Fruit fly (Drosophila melanogaster): Measurements from ENCODE around the gene grass.

dm6 chr3R:27178546-27179375, 21.0 kb downstream of the grass start:
- TF ChIP-seq psq (optimal IDR thresholded peaks at IDR 0.05) (no peak), Dll (optimal IDR thresholded peaks at IDR 0.05) (no peak), CG8478 (optimal IDR thresholded peaks at IDR 0.05) (no peak)
